Fruit fly (Drosophila melanogaster): ENCODE data around the gene CG44153.

- TF ChIP-seq CG1620 (GFP tag; optimal IDR thresholded peaks at IDR 0.05), result no peak
- TF ChIP-seq kay (GFP tag; ENCODE audit: borderline replicate concordance), result no peak
- no peak for TF ChIP-seq toe (GFP tag; optimal IDR thresholded peaks at IDR 0.05)
- no peak for TF ChIP-seq CG5204 (GFP tag; optimal IDR thresholded peaks at IDR 0.05)
- TF ChIP-seq Hr96 (GFP tag; optimal IDR thresholded peaks at IDR 0.05), result no peak
- TF ChIP-seq CG12768 (GFP tag; optimal IDR thresholded peaks at IDR 0.05), result no peak
- no peak for TF ChIP-seq CG7101 (tag; optimal IDR thresholded peaks at IDR 0.05)
- no peak for TF ChIP-seq ovo (GFP tag; optimal IDR thresholded peaks at IDR 0.05)
These were observed 34.5 kb downstream of the CG44153 start for dm6 chr2L:10145571-10145970.

Data from whole organism, adult.